Fruit fly (Drosophila melanogaster): ENCODE data around the gene MtnB.

- TF ChIP-seq CG11902 (GFP tag; optimal IDR thresholded peaks at IDR 0.05) (peak; percentile 81), CG32006 (GFP tag; optimal IDR thresholded peaks at IDR 0.05) (peak; percentile 90), OdsH (GFP tag; optimal IDR thresholded peaks at IDR 0.05) (peak; percentile 90), Eip93F (GFP tag; optimal IDR thresholded peaks at IDR 0.05) (peak; percentile 34), CG3032 (tag; optimal IDR thresholded peaks at IDR 0.05) (peak; percentile 89), CG6276 (GFP tag; optimal IDR thresholded peaks at IDR 0.05) (peak; percentile 75), fd85E (GFP tag; optimal IDR thresholded peaks at IDR 0.05) (peak; percentile 65)
These were observed 46.5 kb upstream of the MtnB start for dm6 chr3R:20549855-20550603.
